Fruit fly (Drosophila melanogaster): ENCODE data around the gene CG10713.
A peak's percentile ranks its signal among the peaks of the same experiment; 100 is the strongest.

Gene CG10713

DNA sequence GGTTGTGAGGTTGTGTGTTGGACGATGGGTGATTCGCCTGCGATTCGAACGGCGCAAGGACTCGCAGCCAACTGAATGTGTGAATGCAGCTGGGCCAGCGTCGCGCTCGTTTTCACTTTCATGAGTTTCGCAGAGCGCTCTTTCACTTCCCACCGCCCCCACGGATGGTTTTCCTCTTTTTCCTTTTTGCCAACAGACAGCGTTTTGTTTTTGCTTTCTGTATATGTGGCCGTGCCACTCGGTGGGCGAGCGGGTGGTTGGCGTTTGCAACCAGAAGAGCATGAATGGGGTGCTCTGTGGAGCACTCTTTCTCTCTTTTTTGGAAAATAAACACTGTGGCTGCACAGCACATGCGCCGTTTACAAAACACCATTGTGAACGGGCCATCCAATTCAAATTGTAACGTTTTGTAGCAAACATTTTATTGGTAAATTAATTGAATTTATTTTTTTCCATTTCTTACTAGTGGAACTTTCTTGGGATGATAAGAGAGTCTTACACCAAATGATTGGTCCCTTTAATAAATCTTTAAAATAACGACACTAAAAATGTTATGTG is at the start of gene CG10713:
Gene CG10713 (minus strand): TSS at position 60 of the 558 bp plus-strand sequence.
- TF ChIP-seq EcR (GFP tag; optimal IDR thresholded peaks at IDR 0.05): no peak

DNA sequence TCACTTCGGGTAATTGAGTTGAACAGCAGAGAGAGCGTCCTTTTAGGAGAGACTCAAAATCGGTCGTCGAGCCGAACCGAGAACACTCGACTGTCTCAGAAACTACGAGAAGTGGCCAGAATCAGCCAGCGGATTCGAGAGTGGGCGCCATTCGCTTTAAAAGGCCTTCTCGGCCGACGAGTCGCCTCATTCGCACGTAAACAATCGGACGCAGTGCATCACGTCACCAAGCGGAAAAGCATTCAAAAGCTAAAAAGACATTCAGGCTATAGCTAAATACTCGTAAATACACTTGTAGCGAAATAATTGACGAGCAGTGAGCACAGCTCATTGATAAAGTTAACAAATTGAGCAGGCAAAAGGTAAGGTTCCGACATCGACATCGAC is 45.2 kb upstream of the CG10713 start:
- TF ChIP-seq Dll (optimal IDR thresholded peaks at IDR 0.05): peak; percentile 25
- no peak for TF ChIP-seq CG8478 (optimal IDR thresholded peaks at IDR 0.05)

DNA sequence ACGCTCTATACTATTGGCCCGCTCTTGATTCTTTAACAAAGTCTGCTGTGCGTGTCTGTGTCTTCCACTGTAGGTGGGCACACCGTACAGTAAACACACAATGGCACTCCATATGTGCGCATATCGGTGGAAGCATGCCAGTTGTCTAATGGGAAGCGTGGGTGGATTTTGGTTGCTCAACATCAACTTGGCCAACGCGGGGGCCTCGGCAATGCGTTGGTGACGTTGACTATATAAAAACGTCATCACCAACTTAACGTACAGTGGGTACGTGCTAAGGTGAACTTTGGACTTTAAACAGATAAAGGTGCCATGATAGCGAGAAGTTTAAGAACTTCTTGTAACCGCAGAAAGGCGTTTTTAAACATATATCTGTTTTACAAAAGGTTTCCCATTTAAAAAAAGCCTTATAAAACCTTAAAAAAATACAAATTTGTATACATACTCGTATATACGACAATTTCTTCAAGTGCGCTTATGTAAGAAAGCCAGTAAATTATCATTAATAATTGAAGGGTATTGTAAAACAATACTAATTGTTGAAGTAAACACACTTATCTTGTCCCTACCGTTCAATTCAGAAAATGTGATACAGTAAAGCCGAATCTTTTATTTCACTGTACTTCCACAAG is 44.7 kb upstream of the CG10713 start:
- no peak for TF ChIP-seq CG8478 (optimal IDR thresholded peaks at IDR 0.05)
- TF ChIP-seq EcR (GFP tag; optimal IDR thresholded peaks at IDR 0.05): no peak
- TF ChIP-seq pan (optimal IDR thresholded peaks at IDR 0.05): no peak
- no peak for TF ChIP-seq psq (optimal IDR thresholded peaks at IDR 0.05)

DNA sequence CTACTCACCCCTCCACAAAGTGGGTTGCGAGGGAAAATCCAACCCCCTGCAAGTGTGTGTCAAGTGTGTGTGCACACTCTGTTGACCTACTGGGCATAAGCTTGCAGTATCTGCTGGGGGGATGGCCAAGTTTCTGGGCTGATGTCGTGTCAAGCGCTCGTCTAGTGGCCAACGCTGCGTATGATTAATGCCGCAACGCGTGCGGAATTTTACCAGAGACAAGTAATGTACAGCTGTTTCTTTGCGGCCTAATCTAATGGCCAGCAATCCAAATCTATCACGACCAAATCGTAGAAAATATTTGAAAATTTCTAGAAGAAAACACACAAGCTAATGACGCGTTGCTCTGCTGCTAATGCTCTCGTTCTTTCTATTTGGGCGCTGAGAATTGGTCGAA is 44.2 kb upstream of the CG10713 start:
- TF ChIP-seq Dll (optimal IDR thresholded peaks at IDR 0.05): no peak
- no peak for TF ChIP-seq EcR (GFP tag; optimal IDR thresholded peaks at IDR 0.05)
- TF ChIP-seq usp (GFP tag; optimal IDR thresholded peaks at IDR 0.05): no peak
- no peak for TF ChIP-seq pan (optimal IDR thresholded peaks at IDR 0.05)

DNA sequence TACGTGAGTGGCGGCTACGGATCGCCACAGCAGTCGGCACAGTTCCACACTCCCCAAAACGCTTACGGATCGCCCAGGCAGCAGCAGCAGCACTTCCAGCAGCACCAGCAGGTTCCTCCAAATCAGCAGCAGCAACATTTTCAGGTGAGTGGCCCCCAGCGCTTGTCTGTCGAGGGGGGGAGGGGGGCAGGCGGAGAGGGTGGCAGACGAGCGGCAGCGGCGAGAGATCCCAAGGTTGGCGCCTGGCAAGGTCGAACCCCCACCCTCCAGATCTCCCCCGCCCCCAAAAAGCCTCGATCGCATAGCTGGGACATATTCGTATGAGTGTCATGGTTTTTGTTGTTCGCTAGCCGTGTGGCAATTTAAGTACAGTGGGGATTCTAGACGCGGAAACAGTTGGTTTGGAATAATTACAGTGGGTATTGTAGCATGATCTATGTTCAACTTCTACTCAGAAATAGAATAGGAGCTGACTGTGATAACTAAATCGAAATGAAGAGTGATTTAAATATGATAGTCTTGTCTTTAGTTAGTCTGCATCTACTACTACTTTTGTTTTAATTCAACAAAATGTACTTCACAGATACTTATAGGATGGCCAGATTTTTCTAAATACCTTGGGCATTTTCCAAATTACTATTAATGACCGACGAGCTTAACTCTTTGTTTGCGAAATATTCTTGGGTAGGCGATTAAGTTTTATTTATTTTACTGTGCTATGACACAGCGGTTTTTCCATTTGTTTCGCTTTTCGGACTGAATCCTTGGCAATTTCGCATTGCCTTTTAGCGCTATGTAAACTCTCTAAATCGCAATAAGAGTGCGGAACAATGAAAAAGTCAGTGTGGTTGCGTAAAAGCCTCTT is 43.5 kb upstream of the CG10713 start:
- no peak for TF ChIP-seq psq (optimal IDR thresholded peaks at IDR 0.05)
- no peak for TF ChIP-seq pan (optimal IDR thresholded peaks at IDR 0.05)
- no peak for TF ChIP-seq Dll (optimal IDR thresholded peaks at IDR 0.05)
- TF ChIP-seq EcR (GFP tag; optimal IDR thresholded peaks at IDR 0.05): no peak
- no peak for TF ChIP-seq CG8478 (optimal IDR thresholded peaks at IDR 0.05)
- no peak for TF ChIP-seq usp (GFP tag; optimal IDR thresholded peaks at IDR 0.05)

DNA sequence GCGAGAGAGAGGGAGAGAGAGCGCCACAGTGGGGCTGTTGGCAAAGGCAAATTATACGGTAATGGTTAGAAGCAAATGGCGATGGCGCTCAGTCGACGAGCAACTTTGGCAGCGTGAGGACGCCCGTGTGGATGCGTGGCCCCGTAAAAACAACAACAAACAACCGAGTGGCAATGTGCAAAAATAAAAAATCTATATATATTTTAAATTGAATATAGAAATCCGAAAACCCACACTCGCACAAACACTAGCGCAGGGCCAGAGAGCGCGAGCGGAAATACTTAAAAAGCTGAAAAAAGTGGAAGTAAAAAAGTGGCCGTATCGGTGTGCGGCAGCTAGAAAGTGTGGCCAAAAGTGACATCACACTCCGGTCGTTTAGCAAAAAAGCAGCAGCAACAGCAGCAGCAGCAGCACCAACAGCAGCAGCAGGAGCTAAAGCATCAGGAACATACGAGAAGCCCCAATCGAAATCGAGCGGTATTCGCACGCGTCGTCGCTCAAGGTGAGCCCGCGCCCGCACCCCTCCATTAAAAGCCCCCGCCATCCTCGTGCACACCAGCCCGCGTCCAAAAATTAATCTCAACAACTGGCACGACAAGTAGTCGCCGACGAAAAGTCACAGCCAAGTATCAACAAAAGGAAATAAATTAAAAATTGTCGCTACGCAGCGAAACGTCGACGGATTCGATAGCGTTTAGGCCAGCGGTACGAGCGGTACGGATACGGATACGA is 42.6 kb upstream of the CG10713 start, which contains the start of gene stv:
Gene stv (plus strand): TSS at position 89 of the 732 bp plus-strand sequence.
- TF ChIP-seq EcR (GFP tag; optimal IDR thresholded peaks at IDR 0.05): no peak
- no peak for TF ChIP-seq psq (optimal IDR thresholded peaks at IDR 0.05)
- TF ChIP-seq usp (GFP tag; optimal IDR thresholded peaks at IDR 0.05): no peak
- no peak for TF ChIP-seq CG8478 (optimal IDR thresholded peaks at IDR 0.05)
- TF ChIP-seq pan (optimal IDR thresholded peaks at IDR 0.05): no peak
- TF ChIP-seq Dll (optimal IDR thresholded peaks at IDR 0.05): no peak

DNA sequence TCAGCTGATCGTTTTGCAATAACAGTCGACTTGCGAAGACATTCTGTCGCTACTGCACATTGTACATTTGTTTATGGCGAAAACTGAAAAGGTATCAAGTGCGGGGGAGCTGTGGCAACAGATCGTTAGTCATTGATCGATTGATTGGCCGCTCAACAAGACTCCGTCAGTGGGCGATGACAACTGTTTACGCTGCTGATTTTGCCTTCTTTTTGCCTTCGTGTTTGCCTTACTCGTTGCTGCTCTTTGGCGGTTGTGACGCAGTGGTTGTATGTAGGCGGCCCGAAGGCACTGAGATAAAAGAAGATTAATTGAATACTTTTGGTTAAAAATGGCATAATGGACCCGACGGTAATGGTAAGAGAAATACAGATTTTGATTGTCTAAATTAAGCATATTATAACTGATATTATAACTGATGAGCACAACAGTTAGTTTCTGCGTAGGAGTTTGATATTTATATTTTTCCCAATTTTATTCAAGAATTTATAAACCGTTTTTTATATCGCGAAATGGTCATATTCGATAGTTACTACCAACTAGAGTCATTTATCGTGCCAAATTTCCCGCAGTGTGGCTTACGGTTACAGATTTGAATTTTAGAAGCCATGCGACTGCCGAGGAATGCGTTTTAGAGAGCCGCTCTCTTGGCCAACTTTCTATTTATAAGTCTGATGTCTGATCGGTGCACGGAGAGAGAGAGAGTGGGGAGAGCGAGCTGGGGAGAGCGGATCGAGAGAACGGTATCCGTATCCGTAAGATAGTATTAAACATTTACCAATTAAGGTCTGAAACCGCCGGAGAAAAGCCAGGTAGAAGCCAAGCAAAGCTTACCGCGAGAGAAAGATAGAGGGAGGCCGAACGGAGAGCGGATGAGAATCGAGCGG is 41.8 kb upstream of the CG10713 start:
- TF ChIP-seq CG8478 (optimal IDR thresholded peaks at IDR 0.05) (no peak), EcR (GFP tag; optimal IDR thresholded peaks at IDR 0.05) (no peak), Dll (optimal IDR thresholded peaks at IDR 0.05) (peak; percentile 100)

DNA sequence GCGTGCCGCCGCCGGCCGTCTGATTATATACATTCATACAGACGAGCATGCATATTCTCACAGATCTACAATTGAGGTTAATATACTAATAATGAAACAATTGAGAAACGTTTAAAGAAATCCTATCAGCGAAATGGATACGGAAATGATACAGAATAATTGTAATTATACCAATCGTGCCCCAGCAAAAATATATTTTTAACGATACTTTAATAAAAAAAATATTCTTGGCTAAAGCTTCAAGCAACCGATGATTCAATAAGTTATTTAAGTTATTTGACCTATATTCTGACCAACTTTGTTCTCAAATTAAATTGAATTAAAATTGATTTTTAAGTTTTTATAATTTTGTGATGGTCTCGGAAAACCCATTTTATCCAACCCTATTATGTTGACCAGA is 41.0 kb upstream of the CG10713 start:
- TF ChIP-seq Dll (optimal IDR thresholded peaks at IDR 0.05) (no peak), usp (GFP tag; optimal IDR thresholded peaks at IDR 0.05) (no peak), psq (optimal IDR thresholded peaks at IDR 0.05) (no peak), EcR (GFP tag; optimal IDR thresholded peaks at IDR 0.05) (no peak), CG8478 (optimal IDR thresholded peaks at IDR 0.05) (no peak), pan (optimal IDR thresholded peaks at IDR 0.05) (no peak)

DNA sequence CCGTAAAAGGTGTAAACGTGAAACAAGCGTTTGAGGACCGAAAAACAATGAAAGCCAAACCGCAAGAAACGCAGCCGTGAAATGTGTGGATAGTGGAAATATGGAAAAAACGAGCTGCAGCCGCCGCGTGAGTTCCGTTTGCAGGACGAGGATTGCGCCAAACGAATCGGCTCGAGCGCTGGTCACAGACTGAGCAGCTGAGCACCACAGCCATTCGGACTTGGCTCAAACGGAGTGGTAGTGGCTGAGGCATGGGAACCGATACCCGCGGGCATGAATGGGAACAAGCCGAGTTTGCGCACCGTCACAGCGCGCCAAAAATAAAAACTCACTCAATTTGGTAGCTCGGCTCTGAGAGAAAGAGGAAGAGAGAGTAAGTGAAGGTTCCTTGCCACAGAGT is 39.6 kb upstream of the CG10713 start, which contains the start of gene CG10089:
Gene CG10089 (minus strand): TSS at position 181 of the 400 bp plus-strand sequence.
- TF ChIP-seq usp (GFP tag; optimal IDR thresholded peaks at IDR 0.05): no peak

DNA sequence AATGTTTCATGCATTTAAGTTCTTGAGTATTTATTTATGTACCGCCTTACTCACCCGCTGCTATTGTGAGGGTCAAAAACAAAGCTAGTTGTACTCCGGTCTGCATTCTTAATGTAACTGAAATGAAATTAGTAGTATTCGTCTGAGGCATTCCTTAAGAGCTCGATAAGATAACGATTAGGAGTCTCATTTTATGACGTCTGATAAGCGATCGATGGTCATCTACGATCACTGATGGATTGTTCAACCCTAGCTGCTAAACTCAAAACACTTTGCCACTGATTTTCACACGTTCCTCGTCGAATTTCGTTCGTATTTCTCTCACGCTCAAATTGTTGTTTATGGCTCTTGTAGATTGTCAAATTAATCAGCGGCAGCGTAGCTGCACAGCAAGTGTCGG is 22.1 kb upstream of the CG10713 start, which contains the start of gene CG10116:
Gene CG10116 (minus strand): TSS at position 106 of the 400 bp plus-strand sequence.
- TF ChIP-seq EcR (GFP tag; optimal IDR thresholded peaks at IDR 0.05) (no peak), psq (optimal IDR thresholded peaks at IDR 0.05) (no peak), CG8478 (optimal IDR thresholded peaks at IDR 0.05) (no peak), Dll (optimal IDR thresholded peaks at IDR 0.05) (no peak), usp (GFP tag; optimal IDR thresholded peaks at IDR 0.05) (no peak), pan (optimal IDR thresholded peaks at IDR 0.05) (no peak)

DNA sequence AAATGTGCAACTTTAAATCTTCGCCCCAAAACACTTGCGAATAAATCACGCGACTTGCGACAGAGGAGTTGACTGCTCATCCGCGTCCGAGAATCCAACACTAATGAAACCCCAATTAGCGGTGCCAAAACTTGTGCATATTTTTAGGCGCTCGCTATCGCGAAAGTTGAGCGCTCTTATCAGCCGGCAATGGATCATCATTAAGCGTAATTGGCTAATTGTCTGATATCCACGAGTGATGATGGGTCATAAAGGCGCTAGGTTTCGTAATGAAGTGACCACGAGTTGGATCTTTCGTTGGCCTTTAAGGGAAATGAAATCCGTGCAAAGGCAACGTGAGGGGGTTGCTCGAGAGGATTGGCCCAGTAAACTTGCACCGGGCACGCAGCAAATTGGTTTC is 19.7 kb upstream of the CG10713 start:
- TF ChIP-seq usp (GFP tag; optimal IDR thresholded peaks at IDR 0.05) (no peak), Dll (optimal IDR thresholded peaks at IDR 0.05) (no peak)

DNA sequence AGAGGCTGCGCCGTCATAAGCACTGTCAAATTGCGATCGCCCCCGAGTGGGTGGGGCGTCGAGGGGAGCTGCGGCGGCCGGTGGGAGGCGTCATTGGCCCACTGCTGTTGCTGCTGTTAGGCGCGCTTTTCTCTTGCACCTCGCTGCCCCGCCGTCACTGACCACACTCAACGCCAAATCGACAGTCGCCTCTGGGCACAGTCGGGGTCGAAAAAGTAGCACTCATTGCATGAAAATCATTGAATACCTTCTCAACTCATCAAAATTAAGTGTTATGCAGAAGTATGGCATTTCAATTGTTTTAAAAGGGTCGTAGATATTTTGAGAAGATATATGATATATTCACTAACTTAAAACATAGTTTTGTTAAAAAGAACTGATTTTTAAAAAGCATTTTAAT is 17.3 kb upstream of the CG10713 start:
- TF ChIP-seq EcR (GFP tag; optimal IDR thresholded peaks at IDR 0.05) (no peak), Dll (optimal IDR thresholded peaks at IDR 0.05) (no peak), CG8478 (optimal IDR thresholded peaks at IDR 0.05) (no peak), psq (optimal IDR thresholded peaks at IDR 0.05) (no peak)
